Worm (Caenorhabditis elegans): ENCODE measurements around the gene smg-8.

Gene smg-8

DNA sequence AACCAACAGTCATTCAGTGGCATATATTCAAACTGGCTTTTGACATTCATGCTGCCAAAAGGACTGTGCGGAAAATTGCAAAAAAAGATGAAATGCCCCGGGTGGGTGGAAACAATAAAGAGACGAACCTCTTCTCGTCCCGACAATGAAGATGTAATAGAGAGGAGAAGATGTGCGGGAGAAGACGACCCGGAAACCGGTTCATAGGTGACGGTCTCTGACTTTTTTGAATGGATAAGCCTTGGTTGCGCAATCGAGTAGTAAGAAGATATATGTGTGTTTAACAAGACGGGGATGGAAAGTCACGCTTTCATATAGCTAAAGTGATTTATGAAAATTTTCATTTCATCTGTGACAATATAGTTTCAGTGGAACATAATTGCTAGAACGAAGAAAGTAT, 39.6 kb downstream of the smg-8 start:
- no peak for TF ChIP-seq him-1 (tag; optimal IDR thresholded peaks at IDR 0.05)

DNA sequence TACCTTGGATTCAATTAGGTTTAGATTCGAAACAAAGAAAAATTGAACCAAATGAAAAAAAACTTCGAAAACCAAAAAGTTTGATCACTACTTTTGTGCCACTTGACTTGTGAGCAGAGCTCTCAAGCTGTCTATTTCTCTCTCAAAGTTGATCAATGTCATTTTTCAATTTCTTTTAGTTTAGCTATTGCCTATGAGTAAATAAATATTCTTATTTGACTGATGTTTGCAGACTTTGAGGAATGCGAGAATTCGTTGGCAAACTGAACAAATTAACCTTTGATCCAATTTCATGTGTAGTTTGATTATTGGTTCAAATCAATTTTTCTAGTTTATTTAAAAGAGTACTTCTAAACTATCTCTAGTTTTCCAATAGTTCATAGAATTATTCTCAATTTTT, 42.6 kb downstream of the smg-8 start:
- TF ChIP-seq him-1 (tag; optimal IDR thresholded peaks at IDR 0.05) (no peak), dao-5 (tag; optimal IDR thresholded peaks at IDR 0.05) (no peak), W03F9.2 (tag; optimal IDR thresholded peaks at IDR 0.05) (no peak)

DNA sequence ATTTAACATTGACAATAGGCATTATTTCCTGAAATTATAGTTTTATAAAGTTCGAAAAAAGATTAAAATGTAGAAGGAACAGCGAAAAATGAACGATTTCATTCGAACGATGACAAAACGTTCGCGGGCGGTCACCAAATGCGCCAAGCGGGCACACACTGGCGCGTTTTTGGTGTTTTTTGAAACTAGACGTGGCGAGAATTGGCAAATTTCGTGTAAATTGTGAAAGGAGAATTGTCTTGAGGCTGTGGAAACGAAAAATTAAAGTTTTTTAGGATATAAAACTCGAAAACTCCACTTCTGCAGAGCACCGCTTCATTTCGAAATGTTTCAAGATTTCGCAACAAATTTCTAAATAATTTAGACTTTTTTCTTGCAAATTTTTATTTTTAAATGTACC, 47.5 kb downstream of the smg-8 start, which contains the start of gene usp-14:
Gene usp-14, minus strand, starts transcription at position 28 of the 400 bp plus-strand sequence.
- TF ChIP-seq W03F9.2 (tag; optimal IDR thresholded peaks at IDR 0.05) = peak; percentile 59
- TF ChIP-seq dao-5 (tag; optimal IDR thresholded peaks at IDR 0.05) = no peak

- TF ChIP-seq dao-5 (tag; optimal IDR thresholded peaks at IDR 0.05) = no peak
- TF ChIP-seq him-1 (tag; optimal IDR thresholded peaks at IDR 0.05) = no peak
- no peak for TF ChIP-seq W03F9.2 (tag; optimal IDR thresholded peaks at IDR 0.05)
These were observed 48.2 kb downstream of the smg-8 start, which contains the start of gene vnut-1 for ce11 chrII:14489407-14489806. Gene vnut-1, plus strand, starts transcription at chrII:14489802.

- TF ChIP-seq him-1 (tag; optimal IDR thresholded peaks at IDR 0.05) (no peak), W03F9.2 (tag; optimal IDR thresholded peaks at IDR 0.05) (no peak), dao-5 (tag; optimal IDR thresholded peaks at IDR 0.05) (no peak)
These were observed 51.5 kb downstream of the smg-8 start for ce11 chrII:14492592-14493196.

ce11 chrII:14494014-14494413, 52.8 kb downstream of the smg-8 start:
- TF ChIP-seq dao-5 (tag; optimal IDR thresholded peaks at IDR 0.05) (no peak), W03F9.2 (tag; optimal IDR thresholded peaks at IDR 0.05) (no peak), him-1 (tag; optimal IDR thresholded peaks at IDR 0.05) (no peak)

ce11 chrII:14494414-14494463, 53.0 kb downstream of the smg-8 start, which contains the start of gene cysl-2:
Gene cysl-2, minus strand, starts transcription at chrII:14494451.
- no peak for TF ChIP-seq dao-5 (tag; optimal IDR thresholded peaks at IDR 0.05)
- TF ChIP-seq W03F9.2 (tag; optimal IDR thresholded peaks at IDR 0.05) = no peak
- TF ChIP-seq him-1 (tag; optimal IDR thresholded peaks at IDR 0.05) = no peak

DNA sequence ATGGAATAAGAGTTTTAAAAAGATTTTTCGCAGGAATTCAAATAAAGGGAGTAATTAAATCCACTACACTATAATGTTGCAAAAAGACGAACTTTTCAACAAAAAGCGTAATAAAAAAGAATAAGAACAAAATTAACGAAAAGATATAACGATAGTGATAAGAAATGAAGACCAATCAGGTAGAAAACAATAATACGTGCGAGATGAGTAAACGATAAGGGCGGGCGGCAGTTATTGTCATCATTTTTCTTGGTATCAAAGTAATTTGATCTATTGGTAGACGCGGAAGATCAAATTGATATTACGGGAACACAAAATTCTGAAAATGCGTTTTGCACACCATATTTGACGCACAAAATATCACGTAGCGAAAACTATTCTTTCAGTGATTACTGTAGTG, 53.3 kb downstream of the smg-8 start:
- TF ChIP-seq dao-5 (tag; optimal IDR thresholded peaks at IDR 0.05) = no peak
- no peak for TF ChIP-seq him-1 (tag; optimal IDR thresholded peaks at IDR 0.05)
- no peak for TF ChIP-seq W03F9.2 (tag; optimal IDR thresholded peaks at IDR 0.05)

DNA sequence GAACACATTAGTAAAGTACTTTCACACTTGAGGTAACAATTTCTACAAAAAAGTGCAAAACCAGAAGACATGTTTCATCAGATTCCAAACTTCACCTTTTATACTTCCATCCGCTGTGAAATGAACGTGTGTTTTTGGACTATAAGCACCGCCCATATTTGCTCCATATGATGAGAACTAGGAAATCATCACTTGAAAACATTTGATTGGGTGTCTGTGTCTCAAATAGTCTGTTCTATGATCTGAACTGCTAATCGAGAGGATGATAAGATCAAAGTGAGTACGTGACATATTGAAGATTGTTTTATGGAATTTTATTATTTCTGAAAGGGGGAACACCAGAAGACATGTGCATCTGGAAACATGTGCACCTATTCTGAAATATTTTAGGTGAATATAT, 54.1 kb downstream of the smg-8 start:
- no peak for TF ChIP-seq dao-5 (tag; optimal IDR thresholded peaks at IDR 0.05)
- no peak for TF ChIP-seq W03F9.2 (tag; optimal IDR thresholded peaks at IDR 0.05)
- no peak for TF ChIP-seq him-1 (tag; optimal IDR thresholded peaks at IDR 0.05)

DNA sequence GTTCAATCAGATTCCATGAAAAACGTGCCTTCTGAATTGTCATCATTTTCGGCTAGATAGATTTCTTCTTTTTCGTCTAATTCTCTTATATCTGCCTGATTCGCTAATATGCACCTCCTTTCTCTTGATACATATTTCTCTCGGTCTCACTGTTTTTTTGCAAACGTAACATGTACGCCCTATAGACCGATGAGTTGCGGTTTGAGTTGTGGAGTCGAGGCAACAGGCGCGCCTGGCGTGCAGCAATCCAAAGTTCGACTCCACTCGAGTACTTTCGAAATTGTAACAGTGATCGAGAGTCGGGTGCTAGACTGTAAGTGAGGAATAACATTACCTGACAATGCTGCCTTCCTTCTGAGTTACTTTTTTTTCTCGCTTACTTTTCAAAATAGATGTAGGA, 55.6 kb downstream of the smg-8 start:
- TF ChIP-seq him-1 (tag; optimal IDR thresholded peaks at IDR 0.05) (peak; percentile 66), W03F9.2 (tag; optimal IDR thresholded peaks at IDR 0.05) (peak; percentile 21), dao-5 (tag; optimal IDR thresholded peaks at IDR 0.05) (peak; percentile 57)
